Fruit fly (Drosophila melanogaster) Kc167 (cell line): ENCODE data around the gene CG31431.

Source experiments
- h ChIP-seq: fragments of >200 bp; optimal IDR thresholded peaks from 3 replicates; lab custom pipeline; 2018; ENCODE audit warnings: missing external identifiers
- ttk ChIP-seq: sonication (Bioruptor generic); optimal IDR thresholded peaks from 2 replicates; lab custom pipeline; 2017; ENCODE audit warnings: missing external identifiers

DNA sequence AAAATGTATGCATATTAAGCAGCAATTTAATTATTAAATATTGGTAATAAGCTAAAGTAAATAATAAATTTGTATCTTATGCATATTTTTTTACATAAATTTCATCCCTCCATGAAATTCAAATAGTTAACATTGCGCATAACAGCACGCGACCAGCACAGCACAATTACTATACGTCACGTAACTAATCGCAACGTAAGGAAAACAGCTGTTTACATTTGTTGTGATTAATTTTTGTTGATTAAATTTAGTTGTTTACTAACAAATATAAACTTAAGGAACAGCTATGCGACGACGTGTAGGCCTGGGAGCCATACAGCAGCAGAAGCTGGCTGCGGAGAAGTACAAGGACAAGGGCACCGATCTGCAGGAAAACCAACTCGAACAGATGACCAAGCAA lies 5.5 kb upstream of the CG31431 start, which contains the start of gene lsn:
- TF ChIP-seq ttk (lab: Kevin White, UChicago) = no peak
- no peak for TF ChIP-seq h (lab: Kevin White, UChicago)
